Worm (Caenorhabditis elegans): ENCODE results near the gene abhd-3.2.

ce11 chrX:975236-975535 lies 2.6 kb downstream of the abhd-3.2 start:
- TF ChIP-seq hsf-1 (GFP tag; IDR thresholded peaks at IDR 0.05), result no peak
- TF ChIP-seq mcd-1 (GFP tag; IDR thresholded peaks at IDR 0.05), result no peak
- TF ChIP-seq sea-2 (GFP tag; IDR thresholded peaks at IDR 0.05), result no peak

Measured in whole organism, young adult.